Worm (Caenorhabditis elegans) whole organism, late embryonic: Measurements from ENCODE around the gene pygl-1.

Experiments used
- ama-1 ChIP-seq: fragments of 150-350 bp; optimal IDR thresholded peaks from 2 replicates; lab custom pipeline; 2014
- fkh-10 ChIP-seq: fragments of 150-350 bp; optimal IDR thresholded peaks from 2 replicates; lab custom pipeline; 2014; ENCODE audit warnings: missing biosample characterization, missing genetic modification reagents, missing genetic modification characterization
- pha-2 ChIP-seq: sonication (generic microtip); optimal IDR thresholded peaks from 2 replicates; lab custom pipeline; 2017; ENCODE audit warnings: mild to moderate bottlenecking, missing genetic modification characterization, missing compliant biosample characterization

- TF ChIP-seq ama-1 (lab: Kevin White, UChicago) (no peak), fkh-10 (GFP tag; lab: Kevin White, UChicago) (no peak), pha-2 (tag; lab: Kevin White, UChicago) (no peak)
Measured at ce11 chrV:3582086-3582485, 3.3 kb downstream of the pygl-1 start.
